Fruit fly (Drosophila melanogaster) ovary, adult (tissue): ENCODE measurements around the gene ND-39.

ENCODE experiments used
- CG17801 ChIP-seq: fragments of 200-800 bp; optimal IDR thresholded peaks from 2 replicates; lab custom pipeline; 2019; ENCODE audit warnings: missing biosample characterization, mild to moderate bottlenecking, missing genetic modification characterization, moderate library complexity; ENCODE audit not compliant: partially characterized antibody

ND-39 gene

DNA sequence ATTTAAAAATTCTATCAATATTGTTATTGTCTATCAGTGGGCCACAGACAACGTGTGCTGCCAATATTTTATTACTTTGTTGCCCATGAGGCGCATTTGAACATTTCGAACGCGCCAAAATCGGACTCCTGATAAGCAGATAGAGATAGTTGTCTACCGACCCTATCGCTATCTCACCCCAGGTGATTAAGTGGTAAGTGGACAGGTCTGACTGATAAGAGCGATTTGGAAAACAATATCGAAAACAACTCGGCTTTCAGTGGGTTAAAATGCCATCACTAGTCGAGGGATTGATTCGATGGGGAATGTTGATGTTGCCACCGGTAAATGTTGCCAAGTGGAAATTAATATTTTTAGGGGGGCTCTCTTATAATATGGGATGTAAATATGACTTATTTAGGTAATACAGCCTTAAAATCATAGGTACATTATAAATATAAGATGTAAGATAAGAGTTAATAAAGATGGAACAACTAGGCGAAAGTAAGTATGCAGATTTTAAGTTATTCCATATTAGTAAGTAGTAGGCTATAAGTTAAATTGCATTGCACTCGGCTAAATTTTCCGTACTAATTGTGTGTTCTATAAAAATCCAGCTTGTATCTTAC, at the start of gene ND-39:
Gene ND-39, plus strand, starts transcription at position 558 of the 608 bp plus-strand sequence.
- no peak for TF ChIP-seq CG17801 (GFP tag; lab: Kevin White, UChicago)

- TF ChIP-seq CG17801 (GFP tag; lab: Kevin White, UChicago) = no peak
These were observed 49.1 kb upstream of the ND-39 start for dm6 chr3L:20442674-20443313.

- TF ChIP-seq CG17801 (GFP tag; lab: Kevin White, UChicago) = peak; percentile 69
These were observed 46.9 kb upstream of the ND-39 start for dm6 chr3L:20444815-20445519.

- TF ChIP-seq CG17801 (GFP tag; lab: Kevin White, UChicago) = no peak
These were observed 45.9 kb upstream of the ND-39 start for dm6 chr3L:20446030-20446429.

- TF ChIP-seq CG17801 (GFP tag; lab: Kevin White, UChicago) = no peak
These were observed 44.5 kb upstream of the ND-39 start for dm6 chr3L:20447337-20447736.

DNA sequence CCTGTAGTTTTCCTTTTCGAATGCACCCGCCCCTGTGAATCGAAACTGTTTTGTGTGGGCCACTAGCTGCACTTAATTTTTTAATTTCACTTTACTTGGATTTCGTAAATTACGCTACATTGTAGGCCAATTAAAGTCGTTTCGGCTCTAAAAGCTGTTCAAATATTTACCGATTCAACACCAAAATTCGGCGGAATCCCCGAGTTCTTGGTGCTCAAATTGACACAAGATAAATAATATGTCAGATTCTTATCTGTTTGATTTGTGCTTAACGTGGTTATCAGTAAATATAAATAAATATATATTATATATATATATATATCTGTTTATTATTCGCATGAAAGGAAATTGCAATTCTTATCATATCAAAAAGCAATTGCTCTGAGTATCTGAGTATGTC, 43.9 kb upstream of the ND-39 start:
- TF ChIP-seq CG17801 (GFP tag; lab: Kevin White, UChicago) = no peak

dm6 chr3L:20448773-20449172, 43.1 kb upstream of the ND-39 start:
- no peak for TF ChIP-seq CG17801 (GFP tag; lab: Kevin White, UChicago)

DNA sequence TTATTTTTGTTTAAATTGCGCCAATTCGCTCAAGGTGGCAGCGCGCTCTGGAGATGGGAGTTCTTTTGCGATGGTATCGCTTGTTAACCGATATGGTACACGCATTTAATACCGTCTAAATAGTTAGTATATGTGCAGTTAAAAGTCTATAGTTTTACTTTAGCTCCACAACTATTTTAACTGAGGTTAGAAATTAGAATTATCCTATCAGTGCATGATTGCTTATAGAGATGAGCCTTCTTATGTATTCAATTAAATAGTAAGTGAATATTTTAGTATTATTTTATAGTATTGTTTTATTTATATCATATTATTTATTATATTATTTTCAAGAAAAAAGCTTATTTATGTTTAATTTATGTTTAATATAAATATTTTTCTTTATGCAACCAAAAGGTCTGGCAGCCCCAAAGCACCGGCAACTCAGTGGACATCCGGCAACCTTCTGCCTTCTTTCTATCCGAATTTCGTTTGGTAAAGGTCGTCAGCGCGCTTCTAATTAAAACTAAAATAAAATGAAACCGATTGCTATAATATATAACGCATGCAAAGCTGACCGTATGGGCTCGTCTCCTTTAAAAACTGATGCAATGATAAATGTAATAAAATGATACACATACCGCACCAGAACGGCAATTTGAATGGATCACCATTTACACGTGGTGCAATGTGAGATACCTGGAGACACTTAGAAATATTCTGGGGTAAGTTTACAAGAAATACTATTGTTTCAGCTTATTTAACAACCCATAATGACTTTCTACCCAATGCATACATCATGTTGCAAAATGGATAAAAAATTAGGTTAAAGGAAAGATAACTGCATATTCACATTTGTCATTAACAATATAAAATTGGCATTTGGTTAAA, 38.8 kb upstream of the ND-39 start, which contains the start of gene CG5199:
Gene CG5199, minus strand, starts transcription at position 52 of the 870 bp plus-strand sequence.
- TF ChIP-seq CG17801 (GFP tag; lab: Kevin White, UChicago) = peak; percentile 67

DNA sequence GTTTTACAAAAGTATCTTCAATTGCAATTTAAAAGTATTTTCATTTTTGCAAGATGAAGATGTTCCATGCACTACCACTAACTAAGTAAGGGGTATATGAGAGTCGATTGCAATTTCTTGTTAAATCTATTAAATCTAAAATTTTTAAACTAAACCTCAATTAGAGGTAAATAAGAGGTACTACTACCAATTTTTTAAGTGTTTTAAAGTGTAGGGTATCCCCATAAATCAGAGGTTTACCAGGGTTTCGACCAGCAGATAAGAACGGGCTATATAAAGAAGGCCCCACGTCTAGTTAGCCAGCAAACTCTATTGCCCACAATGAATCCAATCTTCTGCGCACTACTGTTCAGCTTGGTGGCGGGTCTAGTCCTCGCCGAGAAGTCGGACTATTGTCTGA, 31.5 kb upstream of the ND-39 start, which contains the start of gene mag:
Gene mag, plus strand, starts transcription at position 301 of the 400 bp plus-strand sequence.
- TF ChIP-seq CG17801 (GFP tag; lab: Kevin White, UChicago) = no peak

- no peak for TF ChIP-seq CG17801 (GFP tag; lab: Kevin White, UChicago)
These were observed 29.5 kb upstream of the ND-39 start for dm6 chr3L:20462391-20462790.

DNA sequence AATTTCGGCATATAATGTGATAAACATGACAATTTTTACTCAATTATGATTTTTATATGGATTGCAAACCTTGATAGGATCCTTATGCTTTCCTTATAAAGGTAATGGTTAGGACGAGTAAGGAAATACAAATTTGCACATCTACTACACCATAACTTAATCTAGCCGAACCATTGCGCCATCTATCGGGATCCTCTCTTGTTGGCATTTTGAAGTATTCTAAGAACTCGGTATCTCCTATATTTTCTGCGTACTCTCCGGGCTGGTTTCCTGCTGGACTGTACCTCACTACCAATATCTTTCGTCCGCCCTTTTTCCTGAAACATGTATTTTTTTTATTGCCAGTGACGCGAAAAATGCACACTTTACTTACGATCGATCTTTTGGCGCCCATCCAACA, 27.2 kb upstream of the ND-39 start, which contains the start of gene atk:
Gene atk, minus strand, starts transcription at position 186 of the 400 bp plus-strand sequence.
- TF ChIP-seq CG17801 (GFP tag; lab: Kevin White, UChicago) = no peak

DNA sequence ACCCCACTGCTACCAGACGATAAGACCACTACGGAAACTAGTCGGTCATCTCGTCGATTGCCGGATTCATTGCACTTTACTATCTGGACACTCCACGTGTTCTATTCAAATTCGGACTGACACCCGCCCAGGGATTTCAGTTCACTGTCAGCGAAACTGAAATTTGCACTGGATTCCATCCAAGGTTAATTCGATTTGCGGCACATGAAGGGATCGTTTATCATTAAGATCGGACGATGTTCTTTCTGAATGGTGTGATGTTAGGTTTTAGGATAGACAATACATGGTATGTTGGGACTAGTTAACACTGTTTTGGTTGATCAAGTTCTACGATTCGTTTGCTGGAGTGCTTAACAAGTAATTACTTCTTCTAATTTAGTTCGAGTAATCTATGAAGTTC, 25.9 kb upstream of the ND-39 start, which contains the start of gene CG42764:
Gene CG42764, minus strand, starts transcription at position 101 of the 400 bp plus-strand sequence.
- TF ChIP-seq CG17801 (GFP tag; lab: Kevin White, UChicago) = no peak

DNA sequence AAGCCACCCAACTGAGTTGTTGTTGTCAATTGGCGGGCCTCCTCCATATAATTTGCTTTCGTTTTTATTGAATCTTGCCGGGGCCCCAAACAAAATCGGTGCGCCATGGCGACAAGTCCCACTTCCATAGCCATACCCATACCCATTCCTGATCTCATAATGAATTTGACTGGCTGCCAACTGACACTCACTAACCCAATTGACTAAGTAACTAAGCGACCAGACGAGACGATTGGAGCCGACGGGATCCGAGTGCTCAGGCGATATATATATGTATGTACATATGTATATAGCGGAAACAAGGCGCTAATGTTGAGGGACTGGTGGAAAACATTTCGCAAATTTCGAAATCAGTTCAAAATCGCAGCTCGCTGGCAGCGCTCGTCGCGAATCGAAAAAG, 25.3 kb upstream of the ND-39 start, which contains the start of gene Tdh:
Gene Tdh, plus strand, starts transcription at position 346 of the 400 bp plus-strand sequence.
- TF ChIP-seq CG17801 (GFP tag; lab: Kevin White, UChicago) = no peak

dm6 chr3L:20467433-20467832, 24.4 kb upstream of the ND-39 start:
- TF ChIP-seq CG17801 (GFP tag; lab: Kevin White, UChicago) = no peak
